Fruit fly (Drosophila melanogaster) whole organism, wandering third instar larva: ENCODE results near the gene Atg3.
A peak's percentile ranks its signal among the peaks of the same experiment; 100 is the strongest.

ENCODE experiments used
- Abd-B ChIP-seq: fragments of >200 bp; optimal IDR thresholded peaks from 2 replicates; lab custom pipeline; 2017; ENCODE audit warnings: missing biosample characterization, missing genetic modification characterization
- CG32264 ChIP-seq: fragments of 200-800 bp; sonication (Bioruptor generic); optimal IDR thresholded peaks from 2 replicates; lab custom pipeline; 2016; ENCODE audit warnings: missing biosample characterization, missing genetic modification characterization
- CG9705 ChIP-seq: fragments of 200-800 bp; sonication (Bioruptor generic); optimal IDR thresholded peaks from 2 replicates; lab custom pipeline; 2018; ENCODE audit warnings: missing biosample characterization, mild to moderate bottlenecking, missing genetic modification characterization
- Dfd ChIP-seq: fragments of >200 bp; optimal IDR thresholded peaks from 2 replicates; lab custom pipeline; 2017; ENCODE audit warnings: missing biosample characterization, missing genetic modification characterization
- Dif ChIP-seq: fragments of 200-275, 200-300 bp; sonication (Bioruptor generic); optimal IDR thresholded peaks from 2 replicates; lab custom pipeline; 2018; ENCODE audit warnings: missing biosample characterization, missing genetic modification characterization; ENCODE audit not compliant: partially characterized antibody
- GATAd ChIP-seq: sonication (Bioruptor generic); optimal IDR thresholded peaks from 2 replicates; lab custom pipeline; 2016; ENCODE audit warnings: missing biosample characterization, missing genetic modification characterization
- HLH106 ChIP-seq: fragments of 200-800 bp; optimal IDR thresholded peaks from 3 replicates; lab custom pipeline; 2019; ENCODE audit warnings: missing biosample characterization, mild to moderate bottlenecking, missing genetic modification characterization, moderate library complexity
- Hnf4 ChIP-seq: fragments of 200-800 bp; sonication (Bioruptor generic); optimal IDR thresholded peaks from 2 replicates; lab custom pipeline; 2016; ENCODE audit warnings: missing biosample characterization, mild to moderate bottlenecking, missing genetic modification characterization
- Hr78 ChIP-seq: fragments of >200 bp; optimal IDR thresholded peaks from 2 replicates; lab custom pipeline; 2017; ENCODE audit warnings: missing biosample characterization, missing genetic modification characterization
- Hr83 ChIP-seq: fragments of 200-300 bp; sonication (Bioruptor generic); optimal IDR thresholded peaks from 2 replicates; lab custom pipeline; 2016; ENCODE audit warnings: missing biosample characterization, mild to moderate bottlenecking, missing genetic modification characterization, moderate library complexity; ENCODE audit not compliant: poor library complexity, severe bottlenecking
- Jra ChIP-seq: sonication (Bioruptor generic); optimal IDR thresholded peaks from 2 replicates; lab custom pipeline; 2016; ENCODE audit warnings: missing biosample characterization, missing genetic modification characterization
- Mio ChIP-seq: sonication (Bioruptor generic); optimal IDR thresholded peaks from 2 replicates; lab custom pipeline; 2016; ENCODE audit warnings: missing biosample characterization, missing genetic modification characterization
- Myc ChIP-seq: fragments of >200 bp; optimal IDR thresholded peaks from 2 replicates; lab custom pipeline; 2017
- N ChIP-seq: fragments of >200 bp; optimal IDR thresholded peaks from 2 replicates; lab custom pipeline; 2018; ENCODE audit warnings: missing biosample characterization, missing external identifiers, missing genetic modification characterization
- OdsH ChIP-seq: fragments of 200-800 bp; sonication (Bioruptor generic); optimal IDR thresholded peaks from 2 replicates; lab custom pipeline; 2016; ENCODE audit warnings: missing biosample characterization, mild to moderate bottlenecking, missing genetic modification characterization
- Rel ChIP-seq, 2 experiments: fragments of 200-800 bp; sonication (Bioruptor generic) in 1 of 2; optimal IDR thresholded peaks; 2 replicates in 1 of 2; 3 replicates in 1 of 2; lab custom pipeline; 2016 to 2019; ENCODE audit warnings: mild to moderate bottlenecking in 2 of 2, missing biosample characterization in 2 of 2, missing genetic modification characterization in 2 of 2, moderate library complexity in 1 of 2
- Sp1 ChIP-seq: fragments of 200-800 bp; sonication (Bioruptor generic); optimal IDR thresholded peaks from 3 replicates; lab custom pipeline; 2019; ENCODE audit warnings: missing biosample characterization, mild to moderate bottlenecking, missing genetic modification characterization, moderate library complexity
- Vsx2 ChIP-seq: fragments of 200-300, 225-300 bp; sonication (Bioruptor generic); optimal IDR thresholded peaks from 2 replicates; lab custom pipeline; 2018; ENCODE audit warnings: missing biosample characterization, missing genetic modification characterization; ENCODE audit not compliant: partially characterized antibody
- br ChIP-seq: fragments of 200-800 bp; sonication (Bioruptor generic); optimal IDR thresholded peaks from 2 replicates; lab custom pipeline; 2016; ENCODE audit warnings: missing biosample characterization, missing genetic modification characterization
- brk ChIP-seq: fragments of 200-800 bp; sonication (Bioruptor generic); optimal IDR thresholded peaks from 2 replicates; lab custom pipeline; 2016; ENCODE audit warnings: missing biosample characterization, mild to moderate bottlenecking, missing genetic modification characterization
- dmrt93B ChIP-seq: fragments of 200-800 bp; sonication (Bioruptor generic); optimal IDR thresholded peaks from 2 replicates; lab custom pipeline; 2018; ENCODE audit warnings: missing biosample characterization, mild to moderate bottlenecking, missing genetic modification characterization
- dsf ChIP-seq: sonication (Bioruptor generic); optimal IDR thresholded peaks from 2 replicates; lab custom pipeline; 2016; ENCODE audit warnings: missing biosample characterization, missing genetic modification characterization, borderline replicate concordance
- ey ChIP-seq: fragments of 200-800 bp; sonication (Bioruptor generic); optimal IDR thresholded peaks from 2 replicates; lab custom pipeline; 2016; ENCODE audit warnings: missing biosample characterization, missing genetic modification characterization
- foxo ChIP-seq, 2 experiments: fragments of 200-800 bp; sonication (Bioruptor generic); optimal IDR thresholded peaks; 2 replicates in 1 of 2; 3 replicates in 1 of 2; lab custom pipeline; 2016 to 2017; ENCODE audit warnings: missing biosample characterization in 2 of 2, missing genetic modification characterization in 2 of 2
- fru ChIP-seq: fragments of 200-800 bp; sonication (Bioruptor generic); optimal IDR thresholded peaks from 3 replicates; lab custom pipeline; 2016; ENCODE audit warnings: missing biosample characterization, mild to moderate bottlenecking, missing genetic modification characterization
- h ChIP-seq: fragments of 200-800 bp; sonication (Bioruptor generic); optimal IDR thresholded peaks from 3 replicates; lab custom pipeline; 2016; ENCODE audit warnings: missing biosample characterization, mild to moderate bottlenecking, missing genetic modification characterization
- jim ChIP-seq: fragments of 175-275, 200-325 bp; sonication (Bioruptor generic); optimal IDR thresholded peaks from 2 replicates; lab custom pipeline; 2016; ENCODE audit warnings: missing biosample characterization, mild to moderate bottlenecking, missing genetic modification characterization
- lola ChIP-seq: fragments of >200 bp; optimal IDR thresholded peaks from 2 replicates; lab custom pipeline; 2017; ENCODE audit warnings: missing biosample characterization, missing genetic modification characterization
- psq ChIP-seq: fragments of 200-800 bp; sonication (Bioruptor generic); optimal IDR thresholded peaks from 3 replicates; lab custom pipeline; 2017; ENCODE audit warnings: missing biosample characterization, mild to moderate bottlenecking, missing genetic modification characterization, moderate library complexity
- rgr ChIP-seq: fragments of 200-800 bp; sonication (Bioruptor generic); optimal IDR thresholded peaks from 3 replicates; lab custom pipeline; 2016; ENCODE audit warnings: missing biosample characterization, mild to moderate bottlenecking, missing genetic modification characterization
- sage ChIP-seq: fragments of 200-800 bp; sonication (Bioruptor generic); optimal IDR thresholded peaks from 2 replicates; lab custom pipeline; 2016; ENCODE audit warnings: missing biosample characterization, mild to moderate bottlenecking, missing genetic modification characterization
- sv ChIP-seq: fragments of 200-800 bp; sonication (Bioruptor generic); optimal IDR thresholded peaks from 3 replicates; lab custom pipeline; 2016; ENCODE audit warnings: missing biosample characterization, missing genetic modification characterization
- tai ChIP-seq: sonication (Bioruptor generic); optimal IDR thresholded peaks from 2 replicates; lab custom pipeline; 2016; ENCODE audit warnings: missing biosample characterization, missing genetic modification characterization
- usp ChIP-seq: fragments of >200 bp; optimal IDR thresholded peaks from 2 replicates; lab custom pipeline; 2017; ENCODE audit warnings: missing biosample characterization, missing genetic modification characterization

Gene Atg3

DNA sequence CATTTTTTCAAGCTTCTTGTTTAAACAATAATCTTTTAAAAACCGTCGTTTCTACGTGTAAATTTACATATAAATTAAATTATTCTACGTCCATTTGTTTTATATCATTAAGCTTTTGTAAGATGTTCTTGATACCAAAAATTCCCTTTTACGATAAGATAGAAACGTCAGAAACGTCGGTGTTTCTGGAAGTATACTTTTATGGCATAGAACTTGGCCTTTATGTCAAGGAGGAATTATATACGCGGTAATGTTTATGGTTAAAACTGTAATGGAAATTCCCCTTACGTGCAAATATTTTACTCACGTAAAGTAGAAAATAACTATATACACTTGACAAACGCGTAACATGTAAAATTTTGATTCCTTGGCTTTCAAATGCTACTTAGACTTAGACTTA lies 4.8 kb upstream of the Atg3 start:
- TF ChIP-seq fru (GFP tag; lab: Kevin White, UChicago), result peak; percentile 29
- TF ChIP-seq Hr78, result no peak
- peak; percentile 74 for TF ChIP-seq Myc (lab: Kevin White, UChicago)
- TF ChIP-seq Rel (GFP tag; optimal IDR thresholded peaks at IDR 0.05; lab: Kevin White, UChicago), result no peak
- peak; percentile 82 for TF ChIP-seq Rel (tag; optimal IDR thresholded peaks at IDR 0.05; lab: Kevin White, UChicago)
- no peak for TF ChIP-seq ey (GFP tag; lab: Kevin White, UChicago)

DNA sequence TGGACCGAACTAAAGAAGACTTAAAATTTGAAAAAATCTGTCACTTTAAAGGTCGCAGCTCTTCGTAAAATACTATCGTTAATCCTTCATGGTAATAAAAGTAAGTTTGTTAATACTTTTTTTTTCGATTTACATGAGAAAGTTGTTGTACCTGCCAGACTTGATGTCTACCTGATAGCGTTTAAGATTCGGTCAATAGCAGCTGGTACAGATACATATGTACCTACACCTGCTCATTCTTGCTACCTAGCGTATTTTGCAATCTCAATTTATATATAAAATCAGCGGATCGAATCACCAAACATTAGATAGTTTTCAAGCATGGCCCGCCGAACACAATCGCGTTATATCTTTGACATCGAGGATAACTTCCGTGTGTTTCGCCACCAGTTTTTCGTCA lies 4.3 kb upstream of the Atg3 start, which contains the start of gene CG6885:
Gene CG6885, plus strand, starts transcription at position 301 of the 400 bp plus-strand sequence.
- TF ChIP-seq foxo (GFP tag; optimal IDR thresholded peaks at IDR 0.05; lab: Kevin White, UChicago), result no peak
- TF ChIP-seq jim (GFP tag; lab: Kevin White, UChicago), result no peak
- TF ChIP-seq Hnf4 (GFP tag; lab: Kevin White, UChicago), result no peak
- TF ChIP-seq CG9705 (GFP tag; lab: Kevin White, UChicago), result no peak
- no peak for TF ChIP-seq dmrt93B (GFP tag; lab: Kevin White, UChicago)
- TF ChIP-seq Mio, result no peak
- TF ChIP-seq br (GFP tag; lab: Kevin White, UChicago), result no peak

DNA sequence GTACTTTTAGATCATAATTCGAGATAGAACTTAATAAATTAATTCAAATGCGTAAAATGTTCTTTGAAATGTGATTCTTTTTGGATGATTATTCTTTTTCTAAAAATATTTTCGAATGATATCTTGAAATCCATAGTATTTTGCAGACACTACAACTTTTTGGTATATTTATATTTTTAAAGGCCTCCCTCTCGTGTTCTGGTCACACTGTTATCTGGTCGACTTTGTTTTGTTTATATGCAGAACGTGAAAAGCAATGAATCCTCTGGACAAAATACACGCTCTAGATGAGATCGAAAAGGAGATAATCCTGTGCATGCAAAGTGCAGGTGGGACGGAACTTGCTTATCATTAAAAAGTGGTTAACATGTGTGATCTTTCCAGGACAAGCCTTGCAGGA lies 2.8 kb upstream of the Atg3 start, which contains the start of gene MED11:
Gene MED11, plus strand, starts transcription at position 210 of the 400 bp plus-strand sequence.
- TF ChIP-seq fru (GFP tag; lab: Kevin White, UChicago) (no peak), GATAd (GFP tag; lab: Kevin White, UChicago) (no peak), Vsx2 (GFP tag; lab: Kevin White, UChicago) (no peak), brk (GFP tag; lab: Kevin White, UChicago) (no peak), jim (GFP tag; lab: Kevin White, UChicago) (no peak), CG9705 (GFP tag; lab: Kevin White, UChicago) (no peak), N (GFP tag; lab: Kevin White, UChicago) (no peak), Myc (lab: Kevin White, UChicago) (no peak), CG32264 (GFP tag; lab: Kevin White, UChicago) (no peak), tai (GFP tag; lab: Kevin White, UChicago) (no peak)

DNA sequence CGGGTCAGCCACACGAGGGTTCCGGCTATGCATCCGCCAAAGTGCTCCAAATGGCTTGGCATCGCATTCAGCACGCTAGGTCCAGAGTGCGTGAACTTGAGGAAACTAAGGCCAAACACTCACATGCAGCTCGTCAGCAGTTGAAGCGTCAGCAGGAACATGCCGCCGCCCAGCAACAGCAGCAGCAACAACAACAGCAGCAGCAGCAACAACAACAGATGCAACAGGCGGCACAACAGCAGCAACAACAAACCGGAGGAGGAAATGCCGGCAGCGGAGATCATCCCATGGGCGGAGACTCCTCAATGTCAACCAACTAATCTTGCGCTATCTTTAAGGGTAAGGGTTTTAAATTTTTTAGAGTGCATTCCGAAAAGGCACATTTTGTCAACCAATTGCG lies 2.3 kb upstream of the Atg3 start:
- TF ChIP-seq foxo (GFP tag; optimal IDR thresholded peaks at IDR 0.05; lab: Kevin White, UChicago) (no peak), dsf (no peak), lola (GFP tag; lab: Kevin White, UChicago) (no peak), fru (GFP tag; lab: Kevin White, UChicago) (no peak), Dfd (GFP tag; lab: Kevin White, UChicago) (peak; percentile 54), CG32264 (GFP tag; lab: Kevin White, UChicago) (no peak)

DNA sequence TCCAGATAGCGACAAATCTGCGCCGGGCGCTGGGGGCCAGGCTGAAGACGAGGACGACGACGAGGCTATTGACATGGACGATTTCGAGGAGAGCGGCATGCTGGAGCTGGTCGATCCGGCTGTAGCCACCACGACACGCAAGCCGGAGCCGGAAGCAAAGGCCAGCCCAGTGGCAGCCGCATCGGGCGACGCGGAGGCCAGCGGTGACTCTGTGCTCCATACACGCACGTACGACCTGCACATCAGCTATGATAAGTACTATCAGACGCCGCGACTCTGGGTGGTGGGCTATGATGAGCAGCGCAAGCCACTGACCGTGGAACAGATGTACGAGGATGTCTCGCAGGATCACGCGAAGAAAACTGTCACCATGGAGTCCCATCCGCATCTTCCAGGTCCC lies 1.3 kb downstream of the Atg3 start:
- TF ChIP-seq dsf, result no peak
- no peak for TF ChIP-seq Hr78
- TF ChIP-seq Mio, result no peak
- no peak for TF ChIP-seq dmrt93B (GFP tag; lab: Kevin White, UChicago)
- no peak for TF ChIP-seq tai (GFP tag; lab: Kevin White, UChicago)
- no peak for TF ChIP-seq usp (GFP tag; lab: Kevin White, UChicago)
- TF ChIP-seq HLH106 (tag; lab: Kevin White, UChicago), result no peak
- no peak for TF ChIP-seq fru (GFP tag; lab: Kevin White, UChicago)

DNA sequence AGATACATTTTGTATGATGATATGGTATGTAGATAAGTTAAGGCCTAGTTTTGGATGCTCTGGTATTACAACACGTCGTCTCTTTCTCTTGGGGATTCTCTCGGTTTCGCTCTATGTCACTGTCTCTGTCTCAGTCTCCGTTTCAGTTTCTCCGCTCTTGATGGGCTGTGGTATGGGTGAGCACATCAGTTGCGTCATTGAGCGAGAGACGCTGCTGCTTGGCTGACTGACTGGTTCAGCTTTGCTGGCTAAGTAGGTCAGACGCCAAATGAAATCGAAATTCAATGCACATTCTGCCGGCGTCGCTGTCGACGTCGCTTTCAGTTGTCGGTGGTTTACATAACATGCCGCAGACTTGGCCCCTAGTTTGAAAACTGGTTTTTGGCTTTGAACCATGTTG lies 5.3 kb downstream of the Atg3 start:
- TF ChIP-seq Dif (GFP tag; lab: Kevin White, UChicago) (peak; percentile 52), jim (GFP tag; lab: Kevin White, UChicago) (no peak)

DNA sequence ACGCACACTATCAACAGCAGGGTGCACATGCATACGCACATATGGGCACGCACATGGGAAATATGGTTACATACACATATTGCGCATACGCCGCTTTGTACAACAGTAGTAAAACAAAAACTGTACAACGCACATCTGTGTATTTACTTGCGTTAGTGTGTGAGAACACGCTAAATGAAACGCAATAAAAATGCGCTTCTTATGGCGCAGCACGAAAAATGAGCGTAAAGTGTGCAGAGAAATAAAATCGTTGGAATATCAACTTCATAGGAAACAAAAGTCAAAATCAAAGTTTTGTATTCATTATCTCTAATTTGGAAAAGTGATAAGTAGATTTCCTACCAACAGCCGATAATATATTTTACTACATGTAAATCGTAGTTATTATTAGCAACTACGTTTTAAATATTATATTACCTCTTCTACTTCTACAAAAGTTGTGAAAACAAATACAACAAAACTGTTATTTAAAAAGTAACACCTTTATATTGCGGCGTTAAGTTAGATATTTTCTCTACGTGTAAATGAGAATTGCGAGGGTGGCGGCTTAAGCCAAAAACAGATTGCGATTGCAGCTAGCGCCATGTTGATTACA lies 7.9 kb downstream of the Atg3 start:
- TF ChIP-seq sage (no peak), tai (GFP tag; lab: Kevin White, UChicago) (peak; percentile 50), CG9705 (GFP tag; lab: Kevin White, UChicago) (peak; percentile 7), h (GFP tag; lab: Kevin White, UChicago) (peak; percentile 73), Jra (GFP tag; lab: Kevin White, UChicago) (no peak), Hr83 (GFP tag; lab: Kevin White, UChicago) (no peak), sv (no peak), Dfd (GFP tag; lab: Kevin White, UChicago) (no peak), foxo (GFP tag; optimal IDR thresholded peaks at IDR 0.05; lab: Kevin White, UChicago) (peak in 1 of 2 experiments; percentile 46), Sp1 (GFP tag; lab: Kevin White, UChicago) (peak; percentile 64), Abd-B (GFP tag; lab: Kevin White, UChicago) (no peak), rgr (GFP tag; lab: Kevin White, UChicago) (peak; percentile 67), fru (GFP tag; lab: Kevin White, UChicago) (peak; percentile 43), Hnf4 (GFP tag; lab: Kevin White, UChicago) (peak; percentile 39), N (GFP tag; lab: Kevin White, UChicago) (no peak), CG32264 (GFP tag; lab: Kevin White, UChicago) (no peak), ey (GFP tag; lab: Kevin White, UChicago) (peak; percentile 63), OdsH (GFP tag; lab: Kevin White, UChicago) (peak; percentile 57), psq (peak; percentile 61), Rel (GFP tag; optimal IDR thresholded peaks at IDR 0.05; lab: Kevin White, UChicago) (no peak), Rel (tag; optimal IDR thresholded peaks at IDR 0.05; lab: Kevin White, UChicago) (no peak), lola (GFP tag; lab: Kevin White, UChicago) (no peak), brk (GFP tag; lab: Kevin White, UChicago) (peak; percentile 61)
